Fruit fly (Drosophila melanogaster): ENCODE data around the gene CG14073.

DNA sequence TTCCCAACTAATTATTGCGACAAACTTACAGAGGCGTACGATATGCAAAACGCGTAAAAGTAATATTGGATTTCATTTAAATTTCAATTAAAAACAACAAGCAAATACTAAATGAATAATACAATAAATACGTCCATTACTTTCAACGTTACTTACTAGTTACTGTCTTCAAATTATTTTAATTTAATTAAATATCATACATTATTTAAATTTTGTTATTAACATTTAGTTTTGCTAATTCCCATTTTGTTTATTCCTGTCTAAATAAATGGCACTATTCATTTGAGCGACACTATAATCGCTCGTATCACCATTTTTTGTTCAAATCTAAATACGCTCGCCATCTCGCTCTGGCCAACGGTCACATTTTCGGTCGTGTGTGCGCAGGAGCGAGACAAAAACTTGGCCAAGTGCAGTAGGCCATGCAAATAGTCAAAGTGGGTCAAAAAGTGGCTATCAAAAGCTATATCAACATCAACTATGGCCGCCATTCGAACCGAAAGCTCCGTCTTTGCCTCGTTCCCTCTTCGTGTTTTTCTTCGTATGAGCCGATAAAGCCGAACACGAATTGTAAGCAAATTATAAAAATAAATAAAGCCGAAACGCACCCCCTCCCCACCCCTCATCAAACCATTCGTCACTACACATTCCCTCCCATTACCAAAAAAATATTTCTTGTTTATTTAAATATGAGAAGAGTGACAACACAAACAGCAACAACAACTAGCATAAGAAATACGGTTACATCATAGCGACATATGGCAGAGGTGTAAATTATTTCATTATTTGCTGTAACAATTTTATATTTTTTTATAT lies 31.1 kb downstream of the CG14073 start:
- TF ChIP-seq h (GFP tag; optimal IDR thresholded peaks at IDR 0.05) (no peak), pan (optimal IDR thresholded peaks at IDR 0.05) (no peak), Hnf4 (GFP tag; optimal IDR thresholded peaks at IDR 0.05) (no peak), CG9705 (GFP tag; optimal IDR thresholded peaks at IDR 0.05) (no peak), Hr83 (GFP tag; optimal IDR thresholded peaks at IDR 0.05; ENCODE audit: poor library complexity, severe bottlenecking) (no peak), woc (GFP tag; optimal IDR thresholded peaks at IDR 0.05) (no peak), jim (GFP tag; optimal IDR thresholded peaks at IDR 0.05) (no peak), usp (GFP tag; optimal IDR thresholded peaks at IDR 0.05) (no peak), sv (GFP tag; optimal IDR thresholded peaks at IDR 0.05) (no peak), sage (GFP tag; optimal IDR thresholded peaks at IDR 0.05) (no peak)
